4 fruit fly cellular contexts compared by ENCODE assay signal in genomic region chr2L:19526316-19526715, dm6.
TF ChIP-seq lines count a peak whose summit lies in the region.

Gene Dpm1, minus strand, starts transcription at chr2L:19526368.
Gene CG10137, plus strand, starts transcription at chr2L:19526686.

- TF ChIP-seq CTCF in whole organism, embryonic (GFP tag; optimal IDR thresholded peaks at IDR 0.05; lab: Kevin White, UChicago), result no peak

TF ChIP-seq in whole organism, adult, 20 proteins besides CTCF, POLR2A, EP300 and RAD21:
- TF ChIP-seq CG12768 (GFP tag; optimal IDR thresholded peaks at IDR 0.05; lab: Kevin White, UChicago) (no peak), CG5204 (GFP tag; optimal IDR thresholded peaks at IDR 0.05; lab: Kevin White, UChicago) (no peak), Crg-1 (GFP tag; optimal IDR thresholded peaks at IDR 0.05; lab: Kevin White, UChicago) (no peak), CG7101 (tag; optimal IDR thresholded peaks at IDR 0.05; lab: Kevin White, UChicago) (peak; percentile 26), Clk (GFP tag; optimal IDR thresholded peaks at IDR 0.05; lab: Kevin White, UChicago) (no peak), pad (GFP tag; optimal IDR thresholded peaks at IDR 0.05; lab: Kevin White, UChicago) (peak; percentile 19), CG1620 (GFP tag; optimal IDR thresholded peaks at IDR 0.05; lab: Kevin White, UChicago) (peak; percentile 30), Mnt (GFP tag; optimal IDR thresholded peaks at IDR 0.05; lab: Kevin White, UChicago) (peak; percentile 12), toe (GFP tag; optimal IDR thresholded peaks at IDR 0.05; lab: Kevin White, UChicago) (no peak), CG7045 (GFP tag; optimal IDR thresholded peaks at IDR 0.05; lab: Kevin White, UChicago) (no peak), CG14711 (tag; optimal IDR thresholded peaks at IDR 0.05; lab: Kevin White, UChicago) (no peak), kay (GFP tag; lab: Kevin White, UChicago; ENCODE audit: borderline replicate concordance) (no peak), tj (GFP tag; optimal IDR thresholded peaks at IDR 0.05; lab: Kevin White, UChicago) (no peak), CG33017 (tag; optimal IDR thresholded peaks at IDR 0.05; lab: Kevin White, UChicago) (no peak), bab1 (GFP tag; optimal IDR thresholded peaks at IDR 0.05; lab: Kevin White, UChicago) (peak; percentile 60)
TF ChIP-seq in whole organism, adult: peak in this region for 5.

TF ChIP-seq in whole organism, embryonic, 481 proteins besides CTCF, POLR2A, EP300 and RAD21 (continues in another document):
- TF ChIP-seq unc-4 (GFP tag; IDR thresholded peaks at IDR 0.05; lab: Robert Waterston, UW; ENCODE audit: partially characterized antibody) (peak; percentile 73), sd (tag; optimal IDR thresholded peaks at IDR 0.05; lab: Kevin White, UChicago) (peak; percentile 11), sob (GFP tag; IDR thresholded peaks at IDR 0.05; lab: Robert Waterston, UW) (0 out of 2 replicates have a peak, but pooled peaks have one; percentile 29), tio (GFP tag; optimal IDR thresholded peaks at IDR 0.05; lab: Kevin White, UChicago) (no peak), Hr39 (optimal IDR thresholded peaks at IDR 0.05; lab: Kevin White, UChicago) (no peak), CG30020 (tag; optimal IDR thresholded peaks at IDR 0.05; lab: Kevin White, UChicago) (peak; percentile 29), Fer1 (GFP tag; optimal IDR thresholded peaks at IDR 0.05; lab: Kevin White, UChicago) (no peak), HLH4C (GFP tag; IDR thresholded peaks at IDR 0.05; lab: Robert Waterston, UW; ENCODE audit: partially characterized antibody) (peak; percentile 69), Sry-δ (GFP tag; optimal IDR thresholded peaks at IDR 0.05; lab: Kevin White, UChicago) (peak; percentile 35), bowl (GFP tag; IDR thresholded peaks at IDR 0.05; lab: Robert Waterston, UW) (no peak), CG4707 (GFP tag; optimal IDR thresholded peaks at IDR 0.05; lab: Kevin White, UChicago) (no peak), dm (GFP tag; optimal IDR thresholded peaks at IDR 0.05; lab: Kevin White, UChicago) (no peak), fd64A (GFP tag; optimal IDR thresholded peaks at IDR 0.05; lab: Kevin White, UChicago) (no peak), CG8290 (GFP tag; optimal IDR thresholded peaks at IDR 0.05; lab: Kevin White, UChicago) (no peak), CG8290 (tag; optimal IDR thresholded peaks at IDR 0.05; lab: Kevin White, UChicago) (peak in 1 of 2 experiments; percentile 4), knrl (GFP tag; IDR thresholded peaks at IDR 0.05; lab: Robert Waterston, UW; ENCODE audit: partially characterized antibody) (peak; percentile 60), sima (GFP tag; optimal IDR thresholded peaks at IDR 0.05; lab: Kevin White, UChicago) (no peak), gfzf (GFP tag; optimal IDR thresholded peaks at IDR 0.05; lab: Kevin White, UChicago) (peak; percentile 76), Doc3 (GFP tag; IDR thresholded peaks at IDR 0.05; lab: Robert Waterston, UW; ENCODE audit: partially characterized antibody) (peak; percentile 77), CG1647 (GFP tag; optimal IDR thresholded peaks at IDR 0.05; lab: Kevin White, UChicago) (no peak), pzg (GFP tag; optimal IDR thresholded peaks at IDR 0.05; lab: Kevin White, UChicago) (peak; percentile 63), CG2678 (tag; optimal IDR thresholded peaks at IDR 0.05; lab: Kevin White, UChicago) (no peak), Oaz (GFP tag; IDR thresholded peaks at IDR 0.05; lab: Robert Waterston, UW) (no peak), CrebB (tag; optimal IDR thresholded peaks at IDR 0.05; lab: Kevin White, UChicago) (peak; percentile 6), CG18599 (GFP tag; optimal IDR thresholded peaks at IDR 0.05; lab: Kevin White, UChicago) (no peak)

TF ChIP-seq in whole organism, prepupa, 60 proteins besides CTCF, POLR2A, EP300 and RAD21:
- peak; percentile 40 for TF ChIP-seq Eip78C (GFP tag; lab: Kevin White, UChicago)
- peak; percentile 15 for TF ChIP-seq esn (GFP tag; optimal IDR thresholded peaks at IDR 0.05; lab: Kevin White, UChicago)
- no peak for TF ChIP-seq CG16779 (tag; optimal IDR thresholded peaks at IDR 0.05; lab: Kevin White, UChicago)

TF ChIP-seq in whole organism, wandering third instar larva, 38 proteins besides CTCF, POLR2A, EP300 and RAD21:
- TF ChIP-seq h (GFP tag; optimal IDR thresholded peaks at IDR 0.05; lab: Kevin White, UChicago), result peak; percentile 25
- no peak for TF ChIP-seq Mio (GFP tag; optimal IDR thresholded peaks at IDR 0.05; lab: Kevin White, UChicago)
- TF ChIP-seq sage (GFP tag; optimal IDR thresholded peaks at IDR 0.05; lab: Kevin White, UChicago), result peak; percentile 30
- no peak for TF ChIP-seq Rel (GFP tag; optimal IDR thresholded peaks at IDR 0.05; lab: Kevin White, UChicago)
- no peak for TF ChIP-seq Rel (tag; optimal IDR thresholded peaks at IDR 0.05; lab: Kevin White, UChicago)
- TF ChIP-seq Myc (optimal IDR thresholded peaks at IDR 0.05; lab: Kevin White, UChicago), result peak; percentile 51
- peak; percentile 19 for TF ChIP-seq rgr (GFP tag; optimal IDR thresholded peaks at IDR 0.05; lab: Kevin White, UChicago)
- no peak for TF ChIP-seq OdsH (GFP tag; optimal IDR thresholded peaks at IDR 0.05; lab: Kevin White, UChicago)
- TF ChIP-seq Hnf4 (GFP tag; optimal IDR thresholded peaks at IDR 0.05; lab: Kevin White, UChicago), result no peak
